Fruit fly (Drosophila melanogaster) whole organism, prepupa: Measurements from ENCODE around the gene CG9168.
A peak's percentile ranks its signal among the peaks of the same experiment; 100 is the strongest.

Source experiments
- CG10669 ChIP-seq: fragments of 200-800 bp; sonication (Bioruptor generic); optimal IDR thresholded peaks from 3 replicates; lab custom pipeline; 2018; ENCODE audit warnings: missing biosample characterization, mild to moderate bottlenecking, missing genetic modification characterization, moderate library complexity
- CG11294 ChIP-seq: fragments of 200-800 bp; sonication (Bioruptor generic); IDR thresholded peaks from 2 replicates; pipeline ENCODE4 v1.3.6; 2022; ENCODE audit warnings: missing biosample characterization, missing genetic modification characterization
- CG11902 ChIP-seq: fragments of 200-800 bp; sonication (Bioruptor generic); optimal IDR thresholded peaks from 3 replicates; lab custom pipeline; 2016; ENCODE audit warnings: missing biosample characterization, missing genetic modification characterization
- CG31627 ChIP-seq: fragments of 200-800 bp; sonication (Bioruptor generic); optimal IDR thresholded peaks from 3 replicates; lab custom pipeline; 2016; ENCODE audit warnings: missing biosample characterization, missing genetic modification characterization
- CG3919 ChIP-seq: fragments of 200-800 bp; sonication (Bioruptor generic); optimal IDR thresholded peaks from 3 replicates; lab custom pipeline; 2016; ENCODE audit warnings: missing biosample characterization, missing genetic modification characterization
- CG6792 ChIP-seq: fragments of 200-800 bp; sonication (Bioruptor generic); optimal IDR thresholded peaks from 3 replicates; lab custom pipeline; 2016; ENCODE audit warnings: missing biosample characterization, missing genetic modification characterization
- Eip75B ChIP-seq: fragments of 200-800 bp; sonication (Bioruptor generic); optimal IDR thresholded peaks from 3 replicates; lab custom pipeline; 2016; ENCODE audit warnings: missing biosample characterization, missing genetic modification characterization
- Ets96B ChIP-seq: fragments of 200-800 bp; optimal IDR thresholded peaks from 2 replicates; lab custom pipeline; 2019; ENCODE audit warnings: missing biosample characterization, mild to moderate bottlenecking, missing genetic modification characterization, moderate library complexity
- Hr4 ChIP-seq: fragments of 200-800 bp; sonication (Bioruptor generic); optimal IDR thresholded peaks from 3 replicates; lab custom pipeline; 2016; ENCODE audit warnings: missing biosample characterization, missing genetic modification characterization
- Met ChIP-seq: fragments of 200-800 bp; sonication (Bioruptor generic); optimal IDR thresholded peaks from 3 replicates; lab custom pipeline; 2016; ENCODE audit warnings: missing biosample characterization, missing genetic modification characterization
- Sox102F ChIP-seq: fragments of 200-800 bp; sonication (Bioruptor generic); optimal IDR thresholded peaks from 2 replicates; lab custom pipeline; 2016; ENCODE audit warnings: missing biosample characterization, mild to moderate bottlenecking, missing genetic modification characterization
- eg ChIP-seq: fragments of 200-800 bp; sonication (Bioruptor generic); IDR thresholded peaks from 3 replicates; pipeline ENCODE4 v1.3.6; 2022; ENCODE audit warnings: missing biosample characterization, missing genetic modification characterization

- TF ChIP-seq CG6792 (GFP tag; lab: Kevin White, UChicago) (no peak), Hr4 (GFP tag; lab: Kevin White, UChicago) (no peak), eg (GFP tag; lab: Robert Waterston, UW) (no peak), Sox102F (GFP tag; lab: Kevin White, UChicago) (no peak), Met (peak; percentile 24), CG11902 (GFP tag; lab: Kevin White, UChicago) (peak; percentile 22), Eip75B (GFP tag; lab: Kevin White, UChicago) (no peak), CG3919 (GFP tag; lab: Kevin White, UChicago) (no peak), CG31627 (GFP tag; lab: Kevin White, UChicago) (peak; percentile 36), Ets96B (tag; lab: Kevin White, UChicago) (no peak), CG10669 (GFP tag; lab: Kevin White, UChicago) (no peak), CG11294 (GFP tag; lab: Robert Waterston, UW) (no peak)
Measured at dm6 chr3L:1442309-1442708, 31.5 kb downstream of the CG9168 start.
